Fruit fly (Drosophila melanogaster): ENCODE results near the gene CG11837.

CG11837 gene

dm6 chr3R:29038960-29039581 is 10.2 kb upstream of the CG11837 start, which contains the start of the genes Slu7 and Pkc98E:
Slu7 (minus strand) TSS chr3R:29039071.
Pkc98E (plus strand) TSS chr3R:29039156.
- TF ChIP-seq Kr (GFP tag; optimal IDR thresholded peaks at IDR 0.05) (no peak), da (GFP tag; optimal IDR thresholded peaks at IDR 0.05) (peak; percentile 70), CG16779 (GFP tag; IDR thresholded peaks at IDR 0.05) (peak; percentile 64; the same call in 1 of the 2 replicates), Blimp-1 (GFP tag; optimal IDR thresholded peaks at IDR 0.05) (peak; percentile 16), Abd-B (GFP tag; optimal IDR thresholded peaks at IDR 0.05) (peak; percentile 63), Fer1 (GFP tag; optimal IDR thresholded peaks at IDR 0.05) (peak; percentile 63), Dip3 (GFP tag; optimal IDR thresholded peaks at IDR 0.05) (peak; percentile 73), vvl (GFP tag; IDR thresholded peaks at IDR 0.05) (peak; percentile 80), CG3281 (GFP tag; optimal IDR thresholded peaks at IDR 0.05) (peak; percentile 48), mld (GFP tag; IDR thresholded peaks at IDR 0.05; ENCODE audit: partially characterized antibody) (peak; percentile 81; the same call in 2 of the 3 replicates), CG11398 (GFP tag; optimal IDR thresholded peaks at IDR 0.05) (peak; percentile 17), ara (GFP tag; IDR thresholded peaks at IDR 0.05) (peak; percentile 32; the same call in 1 of the 2 replicates), HLH4C (GFP tag; IDR thresholded peaks at IDR 0.05; ENCODE audit: partially characterized antibody) (peak; percentile 87), CG9817 (tag; optimal IDR thresholded peaks at IDR 0.05) (peak; percentile 39), CG34376 (GFP tag; optimal IDR thresholded peaks at IDR 0.05) (peak; percentile 68), CG11247 (GFP tag; IDR thresholded peaks at IDR 0.05) (peak; percentile 80), pnt (GFP tag; optimal IDR thresholded peaks at IDR 0.05) (no peak), exex (tag; optimal IDR thresholded peaks at IDR 0.05) (no peak), CG34224 (GFP tag; IDR thresholded peaks at IDR 0.05; ENCODE audit: partially characterized antibody) (peak; percentile 89), CG17359 (tag; optimal IDR thresholded peaks at IDR 0.05) (peak; percentile 42), pho (GFP tag; optimal IDR thresholded peaks at IDR 0.05) (peak; percentile 68), row (GFP tag; IDR thresholded peaks at IDR 0.05) (peak; percentile 55), B-H2 (GFP tag; optimal IDR thresholded peaks at IDR 0.05) (peak; percentile 80), prd (optimal IDR thresholded peaks at IDR 0.05) (no peak), prd (GFP tag; IDR thresholded peaks at IDR 0.05) (peak; percentile 76), Hr3 (GFP tag; optimal IDR thresholded peaks at IDR 0.05) (peak; percentile 24), zen (tag; optimal IDR thresholded peaks at IDR 0.05) (peak; percentile 66), zen2 (GFP tag; IDR thresholded peaks at IDR 0.05; ENCODE audit: partially characterized antibody) (peak; percentile 81), tup (GFP tag; optimal IDR thresholded peaks at IDR 0.05) (peak; percentile 5), insv (GFP tag; optimal IDR thresholded peaks at IDR 0.05) (peak; percentile 97 to 99), CG17802 (tag; optimal IDR thresholded peaks at IDR 0.05) (peak; percentile 13), CG18262 (tag; optimal IDR thresholded peaks at IDR 0.05) (no peak), Camta (GFP tag; optimal IDR thresholded peaks at IDR 0.05) (peak; percentile 39), nerfin-2 (GFP tag; IDR thresholded peaks at IDR 0.05; ENCODE audit: partially characterized antibody) (peak; percentile 80), bab2 (GFP tag; optimal IDR thresholded peaks at IDR 0.05) (peak; percentile 60), slou (GFP tag; optimal IDR thresholded peaks at IDR 0.05) (peak; percentile 13), CG9932 (GFP tag; IDR thresholded peaks at IDR 0.05) (peak; percentile 92), CG6254 (GFP tag; optimal IDR thresholded peaks at IDR 0.05) (no peak), Dll (GFP tag; IDR thresholded peaks at IDR 0.05; ENCODE audit: partially characterized antibody) (peak; percentile 80), CkIIα-i1 (GFP tag; IDR thresholded peaks at IDR 0.05) (no peak), nom (GFP tag; optimal IDR thresholded peaks at IDR 0.05) (no peak), Aef1 (GFP tag; IDR thresholded peaks at IDR 0.05) (peak; percentile 49; the same call in 2 of the 3 replicates), CG18764 (GFP tag; optimal IDR thresholded peaks at IDR 0.05) (peak; percentile 19), CG9437 (GFP tag; optimal IDR thresholded peaks at IDR 0.05) (no peak), btn (GFP tag; optimal IDR thresholded peaks at IDR 0.05) (peak; percentile 15), CG12942 (GFP tag; optimal IDR thresholded peaks at IDR 0.05) (peak; percentile 66), H15 (GFP tag; IDR thresholded peaks at IDR 0.05) (peak; percentile 47; the same call in 1 of the 3 replicates), CG33557 (GFP tag; optimal IDR thresholded peaks at IDR 0.05) (peak; percentile 21), ERR (GFP tag; optimal IDR thresholded peaks at IDR 0.05) (peak; percentile 42)

Data from whole organism, embryonic.